Fruit fly (Drosophila melanogaster) whole organism, embryonic: ENCODE measurements around the gene Ir68b.

Experiments
- Ada2b ChIP-seq: fragments of 200-800 bp; sonication (Bioruptor generic); IDR thresholded peaks from 2 replicates; pipeline ENCODE4 v1.3.6; 2022; ENCODE audit warnings: missing biosample characterization, missing genetic modification characterization
- CG10959 ChIP-seq: fragments of 200-800 bp; sonication (Bioruptor generic); IDR thresholded peaks from 2 replicates; pipeline ENCODE4 v1.3.6; 2022; ENCODE audit warnings: missing biosample characterization, missing genetic modification characterization
- CG11456 ChIP-seq: fragments of 200-800 bp; sonication (Bioruptor generic); IDR thresholded peaks from 3 replicates; pipeline ENCODE4 v1.3.6; 2022; ENCODE audit warnings: missing biosample characterization, missing genetic modification characterization
- CG13296 ChIP-seq: fragments of 200-800 bp; sonication (Bioruptor generic); optimal IDR thresholded peaks from 3 replicates; lab custom pipeline; 2018; ENCODE audit warnings: missing biosample characterization, mild to moderate bottlenecking, missing genetic modification characterization
- CG15479 ChIP-seq: fragments of 200-800 bp; sonication (Bioruptor generic); optimal IDR thresholded peaks from 3 replicates; lab custom pipeline; 2019; ENCODE audit warnings: missing biosample characterization, mild to moderate bottlenecking, missing genetic modification characterization, moderate library complexity
- CG15514 ChIP-seq: fragments of 200-800 bp; sonication (Bioruptor generic); optimal IDR thresholded peaks from 3 replicates; lab custom pipeline; 2017; ENCODE audit warnings: missing biosample characterization, missing genetic modification characterization, mild to moderate bottlenecking, moderate library complexity, missing genetic modification reagents
- CG17829 ChIP-seq: fragments of 200-800 bp; optimal IDR thresholded peaks from 2 replicates; lab custom pipeline; 2019; ENCODE audit warnings: missing biosample characterization, mild to moderate bottlenecking, missing genetic modification characterization, moderate library complexity
- CG18599 ChIP-seq: fragments of 200-800 bp; sonication (Bioruptor generic); optimal IDR thresholded peaks from 3 replicates; lab custom pipeline; 2017; ENCODE audit warnings: missing biosample characterization, missing genetic modification characterization, mild to moderate bottlenecking, moderate library complexity, missing genetic modification reagents
- CG2129 ChIP-seq: fragments of 200-800 bp; sonication (Bioruptor generic); IDR thresholded peaks from 2 replicates; pipeline ENCODE4 v1.3.6; 2022; ENCODE audit warnings: missing biosample characterization, missing genetic modification characterization; ENCODE audit not compliant: partially characterized antibody
- CG31224 ChIP-seq: fragments of 200-800 bp; sonication (Bioruptor generic); IDR thresholded peaks from 2 replicates; pipeline ENCODE4 v1.3.6; 2022; ENCODE audit warnings: missing biosample characterization, missing genetic modification characterization
- CG31365 ChIP-seq: fragments of 200-800 bp; sonication (Bioruptor generic); optimal IDR thresholded peaks from 2 replicates; lab custom pipeline; 2018; ENCODE audit warnings: missing biosample characterization, mild to moderate bottlenecking, missing genetic modification characterization
- CG3407 ChIP-seq: fragments of 200-800 bp; sonication (Bioruptor generic); optimal IDR thresholded peaks from 2 replicates; lab custom pipeline; 2018; ENCODE audit warnings: missing biosample characterization, mild to moderate bottlenecking, missing genetic modification characterization
- CG4707 ChIP-seq: fragments of 200-800 bp; sonication (Bioruptor generic); optimal IDR thresholded peaks from 2 replicates; lab custom pipeline; 2018; ENCODE audit warnings: missing biosample characterization, mild to moderate bottlenecking, missing genetic modification characterization, moderate library complexity
- CG6689 ChIP-seq: fragments of 200-800 bp; sonication (Bioruptor generic); IDR thresholded peaks from 2 replicates; pipeline ENCODE4 v1.3.6; 2022; ENCODE audit warnings: missing biosample characterization, missing genetic modification characterization
- CG7745 ChIP-seq: fragments of 200-800 bp; sonication (Bioruptor generic); optimal IDR thresholded peaks from 2 replicates; lab custom pipeline; 2018; ENCODE audit warnings: missing biosample characterization, mild to moderate bottlenecking, missing genetic modification characterization, moderate library complexity
- CG7839 ChIP-seq: fragments of 200-800 bp; sonication (Bioruptor generic); optimal IDR thresholded peaks from 3 replicates; lab custom pipeline; 2018; ENCODE audit warnings: missing biosample characterization, mild to moderate bottlenecking, missing genetic modification characterization, moderate library complexity
- CG7987 ChIP-seq: fragments of 200-800 bp; sonication (Bioruptor generic); optimal IDR thresholded peaks from 2 replicates; lab custom pipeline; 2018; ENCODE audit warnings: missing biosample characterization, mild to moderate bottlenecking, missing genetic modification characterization, moderate library complexity
- CG8359 ChIP-seq: fragments of 200-800 bp; sonication (Bioruptor generic); optimal IDR thresholded peaks from 2 replicates; lab custom pipeline; 2017; ENCODE audit warnings: missing biosample characterization, mild to moderate bottlenecking, missing genetic modification characterization, borderline replicate concordance
- CG9876 ChIP-seq: fragments of 200-800 bp; sonication (Bioruptor generic); optimal IDR thresholded peaks from 2 replicates; lab custom pipeline; 2016; ENCODE audit warnings: missing biosample characterization, missing genetic modification characterization
- Chrac-16 ChIP-seq: fragments of 200-800 bp; sonication (Bioruptor generic); optimal IDR thresholded peaks from 3 replicates; lab custom pipeline; 2016; ENCODE audit warnings: missing biosample characterization, missing genetic modification characterization
- CoRest ChIP-seq: fragments of 200-800 bp; sonication (Bioruptor generic); optimal IDR thresholded peaks from 3 replicates; lab custom pipeline; 2018; ENCODE audit warnings: missing biosample characterization, mild to moderate bottlenecking, missing genetic modification characterization, moderate library complexity
- Dad ChIP-seq: fragments of 200-800 bp; sonication (Bioruptor generic); optimal IDR thresholded peaks from 3 replicates; lab custom pipeline; 2016; ENCODE audit warnings: missing biosample characterization, missing genetic modification characterization
- Dek ChIP-seq: fragments of 200-800 bp; sonication (Bioruptor generic); optimal IDR thresholded peaks from 3 replicates; lab custom pipeline; 2019; ENCODE audit warnings: missing biosample characterization, mild to moderate bottlenecking, missing genetic modification characterization, moderate library complexity
- Fer2 ChIP-seq: fragments of 200-800 bp; sonication (Bioruptor generic); optimal IDR thresholded peaks from 2 replicates; lab custom pipeline; 2018; ENCODE audit warnings: missing biosample characterization, mild to moderate bottlenecking, missing genetic modification characterization, moderate library complexity
- HLH4C ChIP-seq: fragments of 200-800 bp; sonication (Bioruptor generic); IDR thresholded peaks from 3 replicates; pipeline ENCODE4 v1.3.6; 2022; ENCODE audit warnings: missing biosample characterization, missing genetic modification characterization; ENCODE audit not compliant: partially characterized antibody
- Hey ChIP-seq: fragments of 200-800 bp; sonication (Bioruptor generic); optimal IDR thresholded peaks from 3 replicates; lab custom pipeline; 2018; ENCODE audit warnings: missing biosample characterization, mild to moderate bottlenecking, missing genetic modification characterization
- HmgZ ChIP-seq: fragments of 200-800 bp; sonication (Bioruptor generic); optimal IDR thresholded peaks from 2 replicates; lab custom pipeline; 2018; ENCODE audit warnings: missing biosample characterization, mild to moderate bottlenecking, missing genetic modification characterization
- Hr39 ChIP-seq: fragments of >200 bp; optimal IDR thresholded peaks from 2 replicates; lab custom pipeline; 2017
- Meics ChIP-seq: fragments of 200-800 bp; sonication (Bioruptor generic); optimal IDR thresholded peaks from 2 replicates; lab custom pipeline; 2017; ENCODE audit warnings: missing biosample characterization, mild to moderate bottlenecking, missing genetic modification characterization
- Mrtf ChIP-seq: fragments of 200-800 bp; sonication (Bioruptor generic); IDR thresholded peaks from 3 replicates; pipeline ENCODE4 v1.3.6; 2022; ENCODE audit warnings: missing biosample characterization, missing genetic modification characterization
- Opbp ChIP-seq: fragments of 200-800 bp; sonication (Bioruptor generic); IDR thresholded peaks from 3 replicates; pipeline ENCODE4 v1.3.6; 2022; ENCODE audit warnings: missing biosample characterization, missing genetic modification characterization; ENCODE audit not compliant: partially characterized antibody
- PHDP ChIP-seq: fragments of 200-800 bp; sonication (Bioruptor generic); optimal IDR thresholded peaks from 3 replicates; lab custom pipeline; 2018; ENCODE audit warnings: missing biosample characterization, mild to moderate bottlenecking, missing genetic modification characterization, moderate library complexity
- Pdp1 ChIP-seq, 2 experiments: fragments of 200-800 bp; sonication (Bioruptor generic); optimal IDR thresholded peaks; 3 replicates each; lab custom pipeline; 2016; ENCODE audit warnings: missing biosample characterization in 2 of 2, missing genetic modification characterization in 2 of 2, mild to moderate bottlenecking in 1 of 2, moderate library complexity in 1 of 2
- Sin3A ChIP-seq: fragments of >200 bp; optimal IDR thresholded peaks from 2 replicates; lab custom pipeline; 2018
- Six4 ChIP-seq: fragments of 200-800 bp; sonication (Bioruptor generic); optimal IDR thresholded peaks from 2 replicates; lab custom pipeline; 2016; ENCODE audit warnings: missing biosample characterization, missing genetic modification characterization
- Usf ChIP-seq: fragments of 200-800 bp; sonication (Bioruptor generic); optimal IDR thresholded peaks from 2 replicates; lab custom pipeline; 2017; ENCODE audit warnings: missing genotype, missing biosample characterization, missing genetic modification characterization
- bowl ChIP-seq: fragments of 200-800 bp; sonication (Bioruptor generic); IDR thresholded peaks from 2 replicates; pipeline ENCODE4 v1.3.6; 2022; ENCODE audit warnings: missing biosample characterization, missing genetic modification characterization
- cas ChIP-seq: fragments of 200-800 bp; sonication (Bioruptor generic); IDR thresholded peaks from 2 replicates; pipeline ENCODE4 v1.3.6; 2022; ENCODE audit warnings: missing biosample characterization, missing genetic modification characterization
- corto ChIP-seq: fragments of 200-800 bp; sonication (Bioruptor generic); optimal IDR thresholded peaks from 2 replicates; lab custom pipeline; 2016; ENCODE audit warnings: missing biosample characterization, mild to moderate bottlenecking, missing genetic modification characterization, moderate library complexity
- fd102C ChIP-seq: fragments of 200-800 bp; sonication (Bioruptor generic); optimal IDR thresholded peaks from 2 replicates; lab custom pipeline; 2018; ENCODE audit warnings: missing biosample characterization, mild to moderate bottlenecking, missing genetic modification characterization, moderate library complexity
- fd64A ChIP-seq: fragments of 200-800 bp; sonication (Bioruptor generic); optimal IDR thresholded peaks from 3 replicates; lab custom pipeline; 2018; ENCODE audit warnings: missing biosample characterization, mild to moderate bottlenecking, missing genetic modification characterization
- gcm ChIP-seq: fragments of 200-800 bp; sonication (Bioruptor generic); optimal IDR thresholded peaks from 2 replicates; lab custom pipeline; 2019; ENCODE audit warnings: missing biosample characterization, mild to moderate bottlenecking, missing genetic modification characterization, moderate library complexity
- jing ChIP-seq: fragments of 200-800 bp; sonication (Bioruptor generic); optimal IDR thresholded peaks from 2 replicates; lab custom pipeline; 2018; ENCODE audit warnings: missing biosample characterization, mild to moderate bottlenecking, missing genetic modification characterization
- mam ChIP-seq: fragments of 200-800 bp; sonication (Bioruptor generic); optimal IDR thresholded peaks from 3 replicates; lab custom pipeline; 2016; ENCODE audit warnings: missing biosample characterization, missing genetic modification characterization
- p53 ChIP-seq: fragments of 200-800 bp; sonication (Bioruptor generic); optimal IDR thresholded peaks from 2 replicates; lab custom pipeline; 2016; ENCODE audit warnings: missing biosample characterization, missing genetic modification characterization
- pnt ChIP-seq: fragments of 200-800 bp; sonication (Bioruptor generic); optimal IDR thresholded peaks from 3 replicates; lab custom pipeline; 2016; ENCODE audit warnings: missing biosample characterization, missing genetic modification characterization
- salm ChIP-seq: fragments of 200-800 bp; sonication (Bioruptor generic); optimal IDR thresholded peaks from 2 replicates; lab custom pipeline; 2018; ENCODE audit warnings: missing biosample characterization, mild to moderate bottlenecking, missing genetic modification characterization
- sima ChIP-seq: fragments of 200-800 bp; sonication (Bioruptor generic); optimal IDR thresholded peaks from 2 replicates; lab custom pipeline; 2016; ENCODE audit warnings: missing biosample characterization, missing genetic modification characterization
- ssp ChIP-seq: fragments of 200-800 bp; sonication (Bioruptor generic); IDR thresholded peaks from 2 replicates; pipeline ENCODE4 v1.3.6; 2022; ENCODE audit warnings: missing biosample characterization, missing genetic modification characterization
- tin ChIP-seq: fragments of 200-800 bp; sonication (Bioruptor generic); optimal IDR thresholded peaks from 3 replicates; lab custom pipeline; 2016; ENCODE audit warnings: missing biosample characterization, missing genetic modification characterization
- tup ChIP-seq: fragments of 200-800 bp; sonication (Bioruptor generic); optimal IDR thresholded peaks from 2 replicates; lab custom pipeline; 2016; ENCODE audit warnings: missing biosample characterization, mild to moderate bottlenecking, missing genetic modification characterization, moderate library complexity

The Ir68b gene

DNA sequence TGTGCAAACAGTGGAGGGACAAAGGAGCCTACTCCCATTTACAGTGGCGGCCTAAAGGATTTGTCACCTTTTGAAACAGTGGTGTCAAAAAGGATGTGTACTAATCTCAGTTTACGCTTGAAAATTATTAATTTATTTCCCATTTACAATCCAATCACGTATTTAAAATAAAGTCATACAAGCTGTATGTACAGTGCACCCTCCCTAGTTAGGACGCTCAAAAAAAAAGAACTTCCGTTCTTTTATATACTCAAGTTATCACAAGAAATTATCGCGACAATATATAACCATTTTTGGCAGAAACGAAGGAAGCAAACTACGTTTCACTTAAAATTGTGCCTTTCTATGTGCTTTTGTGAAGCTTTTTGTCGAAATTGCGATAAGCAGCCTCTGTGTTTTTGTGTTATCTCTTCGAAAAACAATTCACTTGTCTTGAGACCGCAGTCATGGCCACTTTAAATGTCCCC lies 12.1 kb upstream of the Ir68b start (continued):
- TF ChIP-seq bowl (GFP tag; lab: Robert Waterston, UW) = no peak
- peak; percentile 11; the same call in 1 of the 2 replicates for TF ChIP-seq Ada2b (GFP tag; lab: Robert Waterston, UW)
- no peak for TF ChIP-seq sima (GFP tag; lab: Kevin White, UChicago)
- no peak for TF ChIP-seq fd64A (GFP tag; lab: Kevin White, UChicago)
- TF ChIP-seq pnt (GFP tag; lab: Kevin White, UChicago) = peak; percentile 53
- peak; percentile 42 for TF ChIP-seq HmgZ (tag; lab: Kevin White, UChicago)
- peak; percentile 61 for TF ChIP-seq mam (GFP tag; lab: Kevin White, UChicago)
- TF ChIP-seq CoRest (tag; lab: Kevin White, UChicago) = peak; percentile 68
- TF ChIP-seq p53 (GFP tag; lab: Kevin White, UChicago) = no peak
- TF ChIP-seq CG11456 (GFP tag; lab: Robert Waterston, UW) = no peak
- peak; percentile 70 for TF ChIP-seq CG7839 (tag; lab: Kevin White, UChicago)
- TF ChIP-seq CG3407 (GFP tag; lab: Kevin White, UChicago) = peak; percentile 31
- TF ChIP-seq Dad (GFP tag; lab: Kevin White, UChicago) = peak; percentile 5
- TF ChIP-seq Hey (tag; lab: Kevin White, UChicago) = no peak
- no peak for TF ChIP-seq gcm
- peak; percentile 20 for TF ChIP-seq salm (tag; lab: Kevin White, UChicago)
- no peak for TF ChIP-seq jing (GFP tag; lab: Kevin White, UChicago)
- peak; percentile 61 for TF ChIP-seq CG18599
- TF ChIP-seq Chrac-16 = peak; percentile 27
- TF ChIP-seq corto (GFP tag; lab: Kevin White, UChicago) = no peak
- TF ChIP-seq CG10959 (GFP tag; lab: Robert Waterston, UW) = no peak
- peak; percentile 50 for TF ChIP-seq Dek (tag; lab: Kevin White, UChicago)
- TF ChIP-seq Opbp (GFP tag; lab: Robert Waterston, UW) = no peak
- TF ChIP-seq Usf (GFP tag; lab: Kevin White, UChicago) = no peak
- no peak for TF ChIP-seq CG31365 (tag; lab: Kevin White, UChicago)
- TF ChIP-seq Sin3A (lab: Kevin White, UChicago) = no peak
- no peak for TF ChIP-seq tup
- TF ChIP-seq CG15479 = no peak
- no peak for TF ChIP-seq CG7745
- no peak for TF ChIP-seq fd102C (GFP tag; lab: Kevin White, UChicago)
- peak; percentile 44 for TF ChIP-seq CG15514 (GFP tag; lab: Kevin White, UChicago)
- no peak for TF ChIP-seq Hr39 (lab: Kevin White, UChicago)
- no peak for TF ChIP-seq CG9876
- peak; percentile 45; the same call in 1 of the 2 replicates for TF ChIP-seq ssp (GFP tag; lab: Robert Waterston, UW)
- TF ChIP-seq Meics (GFP tag; lab: Kevin White, UChicago) = peak; percentile 52
- TF ChIP-seq CG8359 (GFP tag; lab: Kevin White, UChicago) = no peak
- TF ChIP-seq Pdp1 (GFP tag; optimal IDR thresholded peaks at IDR 0.05; lab: Kevin White, UChicago) = peak; percentile 38 to 40
- peak; percentile 45 for TF ChIP-seq tin (GFP tag; lab: Kevin White, UChicago)
- peak; percentile 28 for TF ChIP-seq CG17829 (tag; lab: Kevin White, UChicago)
- TF ChIP-seq CG31224 (GFP tag; lab: Robert Waterston, UW) = 0 out of 2 replicates have a peak, but pooled peaks have one; percentile 16
- no peak for TF ChIP-seq Six4 (GFP tag; lab: Kevin White, UChicago)
- no peak for TF ChIP-seq HLH4C
- no peak for TF ChIP-seq CG4707
- no peak for TF ChIP-seq Fer2 (tag; lab: Kevin White, UChicago)
- peak; percentile 67 for TF ChIP-seq CG13296
- no peak for TF ChIP-seq CG7987 (GFP tag; lab: Kevin White, UChicago)
- TF ChIP-seq cas (GFP tag; lab: Robert Waterston, UW) = no peak
- TF ChIP-seq CG6689 (GFP tag; lab: Robert Waterston, UW) = peak; percentile 59
- no peak for TF ChIP-seq CG2129 (GFP tag; lab: Robert Waterston, UW)
- TF ChIP-seq PHDP = peak; percentile 55
- TF ChIP-seq Mrtf (GFP tag; lab: Robert Waterston, UW) = no peak
